Fruit fly (Drosophila melanogaster) whole organism, prepupa: ENCODE results near the gene CG13003.

Experiments
- Blimp-1 ChIP-seq: fragments of 200-800 bp; sonication (Bioruptor generic); optimal IDR thresholded peaks from 3 replicates; lab custom pipeline; 2017; ENCODE audit warnings: missing biosample characterization, missing genetic modification characterization, mild to moderate bottlenecking, moderate library complexity, missing genetic modification reagents
- CG10669 ChIP-seq: fragments of 200-800 bp; sonication (Bioruptor generic); optimal IDR thresholded peaks from 3 replicates; lab custom pipeline; 2018; ENCODE audit warnings: missing biosample characterization, mild to moderate bottlenecking, missing genetic modification characterization, moderate library complexity
- CG11294 ChIP-seq: fragments of 200-800 bp; sonication (Bioruptor generic); IDR thresholded peaks from 2 replicates; pipeline ENCODE4 v1.3.6; 2022; ENCODE audit warnings: missing biosample characterization, missing genetic modification characterization
- CG11762 ChIP-seq: fragments of 200-800 bp; sonication (Bioruptor generic); optimal IDR thresholded peaks from 3 replicates; lab custom pipeline; 2016; ENCODE audit warnings: missing biosample characterization, missing genetic modification characterization; ENCODE audit not compliant: insufficient read depth
- CG11902 ChIP-seq: fragments of 200-800 bp; sonication (Bioruptor generic); optimal IDR thresholded peaks from 3 replicates; lab custom pipeline; 2016; ENCODE audit warnings: missing biosample characterization, missing genetic modification characterization
- CG15336 ChIP-seq: fragments of 200-800 bp; sonication (Bioruptor generic); IDR thresholded peaks from 2 replicates; pipeline ENCODE4 v1.3.6; 2022; ENCODE audit warnings: missing biosample characterization, missing genetic modification characterization
- CG1621 ChIP-seq: fragments of 200-800 bp; sonication (Bioruptor generic); optimal IDR thresholded peaks from 3 replicates; lab custom pipeline; 2018; ENCODE audit warnings: missing biosample characterization, mild to moderate bottlenecking, missing genetic modification characterization
- CG3032 ChIP-seq: fragments of 200-800 bp; optimal IDR thresholded peaks from 2 replicates; lab custom pipeline; 2019; ENCODE audit warnings: missing biosample characterization, mild to moderate bottlenecking, missing genetic modification characterization, moderate library complexity
- CG32006 ChIP-seq: fragments of 200-800 bp; sonication (Bioruptor generic); optimal IDR thresholded peaks from 3 replicates; lab custom pipeline; 2017; ENCODE audit warnings: missing biosample characterization, mild to moderate bottlenecking, missing genetic modification characterization
- CG34406 ChIP-seq: fragments of 200-800 bp; sonication (Bioruptor generic); optimal IDR thresholded peaks from 3 replicates; lab custom pipeline; 2016; ENCODE audit warnings: missing biosample characterization, missing genetic modification characterization
- CG4318 ChIP-seq: fragments of 200-800 bp; sonication (Bioruptor generic); optimal IDR thresholded peaks from 3 replicates; lab custom pipeline; 2017; ENCODE audit warnings: missing biosample characterization, mild to moderate bottlenecking, missing genetic modification characterization
- CG6163 ChIP-seq: fragments of 200-800 bp; sonication (Bioruptor generic); IDR thresholded peaks from 3 replicates; pipeline ENCODE4 v1.3.6; 2022; ENCODE audit warnings: missing biosample characterization, missing genetic modification characterization
- CG6276 ChIP-seq: fragments of 200-800 bp; sonication (Bioruptor generic); optimal IDR thresholded peaks from 2 replicates; lab custom pipeline; 2017; ENCODE audit warnings: missing biosample characterization, mild to moderate bottlenecking, missing genetic modification characterization
- CG6792 ChIP-seq: fragments of 200-800 bp; sonication (Bioruptor generic); optimal IDR thresholded peaks from 3 replicates; lab custom pipeline; 2016; ENCODE audit warnings: missing biosample characterization, missing genetic modification characterization
- CG6808 ChIP-seq: fragments of 200-800 bp; sonication (Bioruptor generic); optimal IDR thresholded peaks from 3 replicates; lab custom pipeline; 2017; ENCODE audit warnings: missing biosample characterization, missing genetic modification characterization, mild to moderate bottlenecking, moderate library complexity, missing genetic modification reagents
- CG7368 ChIP-seq: fragments of 200-800 bp; sonication (Bioruptor generic); optimal IDR thresholded peaks from 3 replicates; lab custom pipeline; 2016; ENCODE audit warnings: missing biosample characterization, missing genetic modification characterization
- CG8119 ChIP-seq: fragments of 200-800 bp; sonication (Bioruptor generic); IDR thresholded peaks from 3 replicates; pipeline ENCODE4 v1.3.6; 2022; ENCODE audit warnings: missing biosample characterization, missing genetic modification characterization
- CG8319 ChIP-seq: fragments of 200-800 bp; sonication (Bioruptor generic); optimal IDR thresholded peaks from 3 replicates; lab custom pipeline; 2016; ENCODE audit warnings: missing biosample characterization, missing genetic modification characterization
- Eip75B ChIP-seq: fragments of 200-800 bp; sonication (Bioruptor generic); optimal IDR thresholded peaks from 3 replicates; lab custom pipeline; 2016; ENCODE audit warnings: missing biosample characterization, missing genetic modification characterization
- Eip78C ChIP-seq: fragments of 200-800 bp; sonication (Bioruptor generic); peaks from one replicate; lab custom pipeline; 2016; ENCODE audit warnings: missing biosample characterization, missing genetic modification characterization
- Ets96B ChIP-seq: fragments of 200-800 bp; optimal IDR thresholded peaks from 2 replicates; lab custom pipeline; 2019; ENCODE audit warnings: missing biosample characterization, mild to moderate bottlenecking, missing genetic modification characterization, moderate library complexity
- Gug ChIP-seq: fragments of 200-800 bp; sonication (Bioruptor generic); IDR thresholded peaks from 2 replicates; pipeline ENCODE4 v1.3.6; 2022; ENCODE audit warnings: missing biosample characterization, missing genetic modification characterization
- Hr38 ChIP-seq: sonication (Bioruptor generic); optimal IDR thresholded peaks from 2 replicates; lab custom pipeline; 2016; ENCODE audit warnings: missing biosample characterization, missing genetic modification characterization
- Hr39 ChIP-seq: fragments of 200-800 bp; sonication (Bioruptor generic); optimal IDR thresholded peaks from 2 replicates; lab custom pipeline; 2016; ENCODE audit warnings: missing biosample characterization, missing genetic modification characterization
- Hr4 ChIP-seq: fragments of 200-800 bp; sonication (Bioruptor generic); optimal IDR thresholded peaks from 3 replicates; lab custom pipeline; 2016; ENCODE audit warnings: missing biosample characterization, missing genetic modification characterization
- Lpt ChIP-seq: fragments of 200-800 bp; sonication (Bioruptor generic); optimal IDR thresholded peaks from 3 replicates; lab custom pipeline; 2016; ENCODE audit warnings: missing biosample characterization, missing genetic modification characterization
- OdsH ChIP-seq: fragments of 200-800 bp; sonication (Bioruptor generic); optimal IDR thresholded peaks from 3 replicates; lab custom pipeline; 2016; ENCODE audit warnings: missing biosample characterization, missing genetic modification characterization
- Smox ChIP-seq: fragments of 200-800 bp; sonication (Bioruptor generic); optimal IDR thresholded peaks from 3 replicates; lab custom pipeline; 2016; ENCODE audit warnings: missing biosample characterization, missing genetic modification characterization
- Sox102F ChIP-seq: fragments of 200-800 bp; sonication (Bioruptor generic); optimal IDR thresholded peaks from 2 replicates; lab custom pipeline; 2016; ENCODE audit warnings: missing biosample characterization, mild to moderate bottlenecking, missing genetic modification characterization
- Sox14 ChIP-seq: fragments of 200-800 bp; sonication (Bioruptor generic); optimal IDR thresholded peaks from 3 replicates; lab custom pipeline; 2016; ENCODE audit warnings: missing biosample characterization, missing genetic modification characterization
- Sox15 ChIP-seq: fragments of 200-800 bp; sonication (Bioruptor generic); optimal IDR thresholded peaks from 3 replicates; lab custom pipeline; 2016; ENCODE audit warnings: missing biosample characterization, missing genetic modification characterization
- achi ChIP-seq: fragments of 200-800 bp; sonication (Bioruptor generic); optimal IDR thresholded peaks from 3 replicates; lab custom pipeline; 2016; ENCODE audit warnings: missing biosample characterization, missing genetic modification characterization
- acj6 ChIP-seq: fragments of 200-800 bp; sonication (Bioruptor generic); optimal IDR thresholded peaks from 3 replicates; lab custom pipeline; 2016; ENCODE audit warnings: missing biosample characterization, missing genetic modification characterization
- cyc ChIP-seq: fragments of 200-800 bp; sonication (Bioruptor generic); optimal IDR thresholded peaks from 3 replicates; lab custom pipeline; 2016; ENCODE audit warnings: missing biosample characterization, missing genetic modification characterization
- dsx ChIP-seq: fragments of 200-800 bp; optimal IDR thresholded peaks from 3 replicates; lab custom pipeline; 2019; ENCODE audit warnings: missing biosample characterization, mild to moderate bottlenecking, missing genetic modification characterization, moderate library complexity; ENCODE audit not compliant: poor library complexity, severe bottlenecking
- eg ChIP-seq: fragments of 200-800 bp; sonication (Bioruptor generic); IDR thresholded peaks from 3 replicates; pipeline ENCODE4 v1.3.6; 2022; ENCODE audit warnings: missing biosample characterization, missing genetic modification characterization
- esn ChIP-seq: fragments of 200-800 bp; sonication (Bioruptor generic); optimal IDR thresholded peaks from 2 replicates; lab custom pipeline; 2016; ENCODE audit warnings: missing biosample characterization, mild to moderate bottlenecking, missing genetic modification characterization, moderate library complexity
- fd59A ChIP-seq: fragments of 200-800 bp; sonication (Bioruptor generic); optimal IDR thresholded peaks from 2 replicates; lab custom pipeline; 2017; ENCODE audit warnings: missing biosample characterization, mild to moderate bottlenecking, missing genetic modification characterization, missing genetic modification reagents
- fd85E ChIP-seq: fragments of 200-800 bp; sonication (Bioruptor generic); optimal IDR thresholded peaks from 3 replicates; lab custom pipeline; 2016; ENCODE audit warnings: missing biosample characterization, missing genetic modification characterization
- fkh ChIP-seq: fragments of 200-800 bp; sonication (Bioruptor generic); optimal IDR thresholded peaks from 3 replicates; lab custom pipeline; 2017; ENCODE audit warnings: missing biosample characterization, mild to moderate bottlenecking, missing genetic modification characterization, moderate library complexity
- lz ChIP-seq: fragments of 200-800 bp; sonication (Bioruptor generic); optimal IDR thresholded peaks from 3 replicates; lab custom pipeline; 2016; ENCODE audit warnings: missing biosample characterization, missing genetic modification characterization
- net ChIP-seq: fragments of 200-800 bp; sonication (Bioruptor generic); optimal IDR thresholded peaks from 3 replicates; lab custom pipeline; 2016; ENCODE audit warnings: missing biosample characterization, missing genetic modification characterization
- pdm3 ChIP-seq: fragments of 200-800 bp; sonication (Bioruptor generic); optimal IDR thresholded peaks from 3 replicates; lab custom pipeline; 2016; ENCODE audit warnings: missing biosample characterization, missing genetic modification characterization
- salr ChIP-seq, 2 experiments: fragments of 200-800 bp; sonication (Bioruptor generic); optimal IDR thresholded peaks; 3 replicates each; lab custom pipeline; 2016 to 2018; ENCODE audit warnings: missing biosample characterization in 2 of 2, missing genetic modification characterization in 2 of 2, mild to moderate bottlenecking in 1 of 2
- spab ChIP-seq: fragments of 200-800 bp; sonication (Bioruptor generic); optimal IDR thresholded peaks from 2 replicates; lab custom pipeline; 2017; ENCODE audit warnings: missing biosample characterization, mild to moderate bottlenecking, missing genetic modification characterization, missing genetic modification reagents
- ss ChIP-seq, 2 experiments: fragments of 200-800 bp; sonication (Bioruptor generic); optimal IDR thresholded peaks; 2 replicates in 1 of 2; 3 replicates in 1 of 2; lab custom pipeline; 2017 to 2018; ENCODE audit warnings: mild to moderate bottlenecking in 2 of 2, missing biosample characterization in 2 of 2, missing genetic modification characterization in 2 of 2, moderate library complexity in 1 of 2
- svp ChIP-seq: fragments of 200-800 bp; sonication (Bioruptor generic); peaks from one replicate; lab custom pipeline; 2016; ENCODE audit warnings: missing biosample characterization, missing genetic modification characterization
- topi ChIP-seq: fragments of 200-800 bp; sonication (Bioruptor generic); optimal IDR thresholded peaks from 3 replicates; lab custom pipeline; 2016; ENCODE audit warnings: missing biosample characterization, missing genetic modification characterization
- vri ChIP-seq: fragments of 200-800 bp; sonication (Bioruptor generic); optimal IDR thresholded peaks from 3 replicates; lab custom pipeline; 2016; ENCODE audit warnings: missing biosample characterization, mild to moderate bottlenecking, missing genetic modification characterization

CG13003 gene

DNA sequence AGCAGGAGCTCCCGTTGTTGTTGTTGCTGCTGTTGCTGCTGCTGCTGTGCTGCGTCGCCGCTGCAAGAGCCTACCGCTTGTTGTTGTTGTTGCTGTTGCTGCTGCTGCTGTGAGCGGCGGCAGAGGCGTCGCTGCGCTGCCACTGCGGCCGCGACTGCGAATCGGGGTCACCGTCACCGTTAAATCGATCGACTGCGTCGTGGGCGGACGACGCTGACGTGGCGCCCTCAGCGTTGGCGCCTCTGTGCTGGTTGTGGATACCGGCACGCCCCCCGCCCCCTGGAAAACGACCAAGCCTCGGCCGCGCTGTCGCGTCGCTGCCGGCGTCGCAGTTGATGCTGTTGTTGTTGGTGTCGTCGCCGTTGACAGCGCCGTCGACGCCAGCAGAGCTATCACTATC, 26.8 kb downstream of the CG13003 start:
- TF ChIP-seq CG8319 (GFP tag; lab: Kevin White, UChicago): no peak
- no peak for TF ChIP-seq Ets96B
- no peak for TF ChIP-seq spab (GFP tag; lab: Kevin White, UChicago)
- no peak for TF ChIP-seq fkh (GFP tag; lab: Kevin White, UChicago)
- no peak for TF ChIP-seq net (GFP tag; lab: Kevin White, UChicago)
- TF ChIP-seq Hr38 (GFP tag; lab: Kevin White, UChicago): no peak
- no peak for TF ChIP-seq OdsH (GFP tag; lab: Kevin White, UChicago)
- no peak for TF ChIP-seq Eip75B (GFP tag; lab: Kevin White, UChicago)
- TF ChIP-seq CG6808 (GFP tag; lab: Kevin White, UChicago): no peak
- TF ChIP-seq Blimp-1: no peak
- TF ChIP-seq CG3032: no peak
- TF ChIP-seq, all 60 proteins: peak for 0

DNA sequence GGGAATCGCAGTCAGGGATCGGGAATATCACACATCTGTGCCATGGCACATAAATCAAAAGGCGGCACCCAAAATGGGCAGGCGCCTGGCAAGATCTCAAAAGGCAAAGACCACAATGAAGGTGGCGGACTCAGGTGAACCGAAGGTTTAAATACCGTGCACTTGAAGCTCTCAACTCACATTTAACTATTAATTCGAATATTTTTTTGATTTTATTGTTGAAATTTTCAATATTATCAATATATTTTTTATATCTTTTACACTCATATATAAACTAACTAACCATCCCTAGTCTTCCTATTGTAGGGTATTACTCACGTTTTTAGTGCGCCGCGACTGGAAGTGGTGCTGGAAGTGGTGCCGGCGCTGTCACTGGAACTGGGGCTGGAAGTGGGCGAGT, 27.4 kb downstream of the CG13003 start:
- TF ChIP-seq CG7368 (GFP tag; lab: Kevin White, UChicago): no peak
- no peak for TF ChIP-seq topi
- no peak; the same call in 2 of the 3 replicates for TF ChIP-seq CG6163 (GFP tag; lab: Robert Waterston, UW)
- no peak for TF ChIP-seq Sox102F (GFP tag; lab: Kevin White, UChicago)
- no peak for TF ChIP-seq fd59A (GFP tag; lab: Kevin White, UChicago)
- no peak for TF ChIP-seq Gug (GFP tag; lab: Robert Waterston, UW)
- TF ChIP-seq CG11902 (GFP tag; lab: Kevin White, UChicago): no peak
- no peak for TF ChIP-seq CG11762 (GFP tag; lab: Kevin White, UChicago)
- TF ChIP-seq net (GFP tag; lab: Kevin White, UChicago): peak; percentile 1
- TF ChIP-seq achi (GFP tag; lab: Kevin White, UChicago): no peak
- no peak for TF ChIP-seq CG8319 (GFP tag; lab: Kevin White, UChicago)
- TF ChIP-seq fkh (GFP tag; lab: Kevin White, UChicago): no peak
- no peak for TF ChIP-seq CG3032
- TF ChIP-seq Eip78C: peak; percentile 73
- no peak for TF ChIP-seq CG6792 (GFP tag; lab: Kevin White, UChicago)
- no peak for TF ChIP-seq ss (GFP tag; optimal IDR thresholded peaks at IDR 0.05; lab: Kevin White, UChicago)
- TF ChIP-seq lz (GFP tag; lab: Kevin White, UChicago): no peak
- no peak for TF ChIP-seq CG4318
- peak; percentile 55 for TF ChIP-seq svp (GFP tag; lab: Kevin White, UChicago)
- TF ChIP-seq cyc (GFP tag; lab: Kevin White, UChicago): no peak
- TF ChIP-seq salr (GFP tag; optimal IDR thresholded peaks at IDR 0.05; lab: Kevin White, UChicago): no peak
- no peak for TF ChIP-seq Smox
- no peak for TF ChIP-seq CG6276 (GFP tag; lab: Kevin White, UChicago)
- no peak for TF ChIP-seq vri (GFP tag; lab: Kevin White, UChicago)
- no peak for TF ChIP-seq Hr38 (GFP tag; lab: Kevin White, UChicago)
- no peak for TF ChIP-seq esn (GFP tag; lab: Kevin White, UChicago)
- TF ChIP-seq spab (GFP tag; lab: Kevin White, UChicago): no peak
- TF ChIP-seq Sox15 (GFP tag; lab: Kevin White, UChicago): no peak
- TF ChIP-seq Hr39 (GFP tag; lab: Kevin White, UChicago): no peak
- peak; percentile 36; the same call in 1 of the 3 replicates for TF ChIP-seq CG8119 (GFP tag; lab: Robert Waterston, UW)
- peak; percentile 50 for TF ChIP-seq CG32006 (GFP tag; lab: Kevin White, UChicago)
- TF ChIP-seq fd85E: no peak
- no peak for TF ChIP-seq dsx (GFP tag; lab: Kevin White, UChicago)
- TF ChIP-seq pdm3: no peak
- no peak for TF ChIP-seq Ets96B
- no peak for TF ChIP-seq Sox14 (GFP tag; lab: Kevin White, UChicago)
- no peak for TF ChIP-seq CG1621 (tag; lab: Kevin White, UChicago)
- no peak for TF ChIP-seq Lpt (GFP tag; lab: Kevin White, UChicago)
- no peak for TF ChIP-seq CG11294 (GFP tag; lab: Robert Waterston, UW)
- 0 out of 2 replicates have a peak, but pooled peaks have one; percentile 28 for TF ChIP-seq CG15336 (GFP tag; lab: Robert Waterston, UW)
- no peak for TF ChIP-seq Eip75B (GFP tag; lab: Kevin White, UChicago)
- no peak for TF ChIP-seq CG10669 (GFP tag; lab: Kevin White, UChicago)
- no peak for TF ChIP-seq Hr4 (GFP tag; lab: Kevin White, UChicago)
- peak; percentile 17 for TF ChIP-seq acj6
- no peak for TF ChIP-seq Blimp-1
- peak; percentile 4 for TF ChIP-seq CG34406 (GFP tag; lab: Kevin White, UChicago)
- no peak for TF ChIP-seq eg (GFP tag; lab: Robert Waterston, UW)
